Worm (Caenorhabditis elegans) whole organism, L2 larva: Measurements from ENCODE around the gene C17H12.37.

ENCODE experiments used
- C34F6.9 ChIP-seq: fragments of 150-350 bp; optimal IDR thresholded peaks from 2 replicates; lab custom pipeline; 2014; ENCODE audit warnings: missing biosample characterization, missing genetic modification characterization
- ZK546.5 ChIP-seq: sonication (generic microtip); optimal IDR thresholded peaks from 2 replicates; lab custom pipeline; 2017; ENCODE audit warnings: missing biosample characterization, missing genetic modification characterization
- ceh-82 ChIP-seq: fragments of 150-350 bp; optimal IDR thresholded peaks from 2 replicates; lab custom pipeline; 2014; ENCODE audit warnings: missing biosample characterization, missing genetic modification characterization
- lin-13 ChIP-seq: fragments of 150-350 bp; optimal IDR thresholded peaks from 2 replicates; lab custom pipeline; 2014; ENCODE audit warnings: missing biosample characterization, missing genetic modification reagents, missing genetic modification characterization
- nhr-12 ChIP-seq: fragments of 150-350 bp; optimal IDR thresholded peaks from 2 replicates; lab custom pipeline; 2014; ENCODE audit warnings: missing biosample characterization, missing genetic modification characterization
- nhr-237 ChIP-seq: fragments of 150-350 bp; optimal IDR thresholded peaks from 2 replicates; lab custom pipeline; 2014; ENCODE audit warnings: missing biosample characterization, missing genetic modification characterization
- nhr-25 ChIP-seq: fragments of 150-350 bp; sonication (generic microtip); optimal IDR thresholded peaks from 3 replicates; lab custom pipeline; 2014; ENCODE audit warnings: missing biosample characterization, missing genetic modification characterization
- unc-39 ChIP-seq: fragments of 150-350 bp; optimal IDR thresholded peaks from 2 replicates; lab custom pipeline; 2014; ENCODE audit warnings: missing biosample characterization, missing genetic modification characterization

DNA sequence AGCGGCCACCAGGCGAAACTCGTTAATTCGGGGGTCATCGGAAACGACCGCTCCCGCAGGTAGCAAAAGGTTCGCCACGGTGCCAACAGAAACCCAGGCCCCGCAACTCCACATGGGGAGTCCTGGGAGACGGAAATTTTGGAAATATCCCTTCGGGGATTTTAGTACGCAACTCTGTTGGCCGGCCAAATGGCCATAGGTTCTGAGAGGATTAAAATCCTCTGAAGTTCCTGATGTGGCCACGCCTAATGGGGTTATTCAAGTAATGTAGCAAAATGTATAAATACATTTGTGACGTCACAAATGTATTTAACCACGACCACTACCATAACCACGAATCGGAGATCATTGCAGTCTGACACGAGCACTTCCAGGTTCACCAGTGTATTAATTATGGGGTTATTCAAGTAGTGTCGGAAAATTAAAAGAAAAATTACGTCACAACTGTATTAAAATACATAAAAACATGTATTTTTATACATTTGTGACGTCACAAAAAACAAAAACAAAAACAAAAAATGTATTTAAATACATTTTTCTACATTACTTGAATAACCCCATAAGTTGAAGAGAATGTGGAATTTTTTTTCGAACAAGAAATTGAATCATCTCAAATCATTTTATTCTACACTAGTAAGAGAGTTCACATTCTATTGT, 11.5 kb upstream of the C17H12.37 start:
- TF ChIP-seq C34F6.9 (tag; lab: Kevin White, UChicago) (no peak), nhr-12 (tag; lab: Kevin White, UChicago) (no peak), nhr-237 (tag; lab: Kevin White, UChicago) (no peak), ceh-82 (no peak), ZK546.5 (tag; lab: Kevin White, UChicago) (no peak), nhr-25 (tag; lab: Kevin White, UChicago) (no peak), lin-13 (no peak), unc-39 (no peak)
